Worm (Caenorhabditis elegans): ENCODE results near the gene ZK287.1.

ZK287.1 gene

DNA sequence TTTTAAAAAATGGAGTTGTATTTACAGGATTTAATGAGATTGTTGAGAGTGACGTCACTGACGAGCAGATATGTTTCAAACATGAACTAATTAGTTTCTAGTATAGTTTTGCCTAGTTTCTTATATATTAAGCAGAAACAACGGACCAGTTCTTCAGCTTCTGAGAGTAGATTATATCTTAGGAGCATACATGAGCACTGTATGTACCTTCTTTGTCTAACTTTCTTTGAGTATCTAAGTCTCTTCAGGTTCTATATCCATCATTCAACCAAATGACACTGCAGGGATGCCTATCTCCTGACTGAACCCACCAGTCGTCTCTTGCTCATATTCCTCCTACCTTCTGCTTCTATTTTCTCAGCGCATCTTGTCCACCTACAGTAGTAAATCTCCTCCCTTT, 30.2 kb downstream of the ZK287.1 start, which contains the start of gene her-1:
her-1 (plus strand) TSS at position 301 of the 400 bp plus-strand sequence.
- no peak for TF ChIP-seq aly-1 (tag; optimal IDR thresholded peaks at IDR 0.05)
- TF ChIP-seq hnd-1 (tag; optimal IDR thresholded peaks at IDR 0.05) = no peak
- no peak for TF ChIP-seq sea-1 (GFP tag; conservative IDR thresholded peaks at IDR 0.05)
- TF ChIP-seq ceh-36 (tag; optimal IDR thresholded peaks at IDR 0.05) = no peak
- no peak for TF ChIP-seq ceh-13 (GFP tag; optimal IDR thresholded peaks at IDR 0.05)
- no peak for TF ChIP-seq tbx-11 (GFP tag; IDR thresholded peaks at IDR 0.05)
- TF ChIP-seq pes-1 (GFP tag; IDR thresholded peaks at IDR 0.05) = no peak
- no peak for TF ChIP-seq tra-4 (tag; optimal IDR thresholded peaks at IDR 0.05)
- TF ChIP-seq B0310.2 (tag; optimal IDR thresholded peaks at IDR 0.05) = no peak
- TF ChIP-seq ama-1 (optimal IDR thresholded peaks at IDR 0.05) = no peak
- TF ChIP-seq tbx-37 (GFP tag; conservative IDR thresholded peaks at IDR 0.05) = no peak
- no peak for TF ChIP-seq hmg-4 (GFP tag; optimal IDR thresholded peaks at IDR 0.05)
- TF ChIP-seq hmbx-1 (tag; optimal IDR thresholded peaks at IDR 0.05) = no peak
- no peak for TF ChIP-seq ets-7 (tag; optimal IDR thresholded peaks at IDR 0.05)
- no peak for TF ChIP-seq scrt-1 (GFP tag; IDR thresholded peaks at IDR 0.05)
- no peak for TF ChIP-seq F13C5.2 (tag; optimal IDR thresholded peaks at IDR 0.05)
- no peak for TF ChIP-seq flt-1 (GFP tag; IDR thresholded peaks at IDR 0.05)

DNA sequence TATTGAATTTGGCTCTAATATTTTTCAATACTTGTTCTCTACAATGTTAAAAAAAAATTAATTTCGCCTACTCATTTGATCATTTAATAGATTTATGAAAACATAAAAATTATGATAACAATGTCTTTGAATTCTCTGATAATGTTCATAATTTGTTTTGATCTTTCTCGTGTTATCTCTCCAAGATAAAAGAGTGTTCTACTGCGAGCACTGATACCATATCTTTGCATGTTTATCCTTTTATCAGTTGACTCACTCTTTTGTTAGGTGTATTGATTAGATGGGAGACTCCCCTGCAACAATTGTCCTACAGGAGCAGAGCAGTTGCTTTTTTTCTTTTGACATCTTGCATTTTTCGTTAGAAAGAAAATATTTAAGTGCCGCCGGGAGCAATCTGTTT, 32.7 kb downstream of the ZK287.1 start:
- TF ChIP-seq ama-1 (optimal IDR thresholded peaks at IDR 0.05) (no peak), tbx-37 (GFP tag; conservative IDR thresholded peaks at IDR 0.05) (no peak), hmg-4 (GFP tag; optimal IDR thresholded peaks at IDR 0.05) (no peak), scrt-1 (GFP tag; IDR thresholded peaks at IDR 0.05) (no peak), tbx-11 (GFP tag; IDR thresholded peaks at IDR 0.05) (no peak), sea-1 (GFP tag; conservative IDR thresholded peaks at IDR 0.05) (no peak), pes-1 (GFP tag; IDR thresholded peaks at IDR 0.05) (no peak), B0310.2 (tag; optimal IDR thresholded peaks at IDR 0.05) (no peak), flt-1 (GFP tag; IDR thresholded peaks at IDR 0.05) (no peak), hmbx-1 (tag; optimal IDR thresholded peaks at IDR 0.05) (no peak), tra-4 (tag; optimal IDR thresholded peaks at IDR 0.05) (no peak), hnd-1 (tag; optimal IDR thresholded peaks at IDR 0.05) (no peak), ets-7 (tag; optimal IDR thresholded peaks at IDR 0.05) (no peak), aly-1 (tag; optimal IDR thresholded peaks at IDR 0.05) (no peak), ceh-13 (GFP tag; optimal IDR thresholded peaks at IDR 0.05) (no peak), F13C5.2 (tag; optimal IDR thresholded peaks at IDR 0.05) (no peak), ceh-36 (tag; optimal IDR thresholded peaks at IDR 0.05) (no peak)

DNA sequence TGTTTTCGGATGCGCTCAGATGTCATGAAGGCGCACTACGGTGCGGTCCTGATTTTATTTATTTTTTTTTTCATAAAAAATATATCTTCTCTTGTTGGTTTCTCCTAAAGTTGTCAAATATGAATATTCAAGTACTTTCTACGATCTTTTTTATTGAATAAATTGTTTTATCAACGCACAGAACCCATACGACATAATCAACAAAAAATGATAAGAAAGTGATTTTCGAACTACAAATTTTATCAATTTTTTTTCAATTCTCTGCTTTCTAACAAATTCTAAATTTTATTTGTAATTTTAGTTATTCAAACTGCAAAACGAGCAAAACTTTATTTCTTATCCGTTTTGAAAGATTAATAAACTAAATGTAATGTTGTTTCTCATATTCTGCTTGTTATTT, 35.4 kb downstream of the ZK287.1 start:
- TF ChIP-seq scrt-1 (GFP tag; IDR thresholded peaks at IDR 0.05) (no peak), ceh-13 (GFP tag; optimal IDR thresholded peaks at IDR 0.05) (no peak), tbx-37 (GFP tag; conservative IDR thresholded peaks at IDR 0.05) (no peak)

DNA sequence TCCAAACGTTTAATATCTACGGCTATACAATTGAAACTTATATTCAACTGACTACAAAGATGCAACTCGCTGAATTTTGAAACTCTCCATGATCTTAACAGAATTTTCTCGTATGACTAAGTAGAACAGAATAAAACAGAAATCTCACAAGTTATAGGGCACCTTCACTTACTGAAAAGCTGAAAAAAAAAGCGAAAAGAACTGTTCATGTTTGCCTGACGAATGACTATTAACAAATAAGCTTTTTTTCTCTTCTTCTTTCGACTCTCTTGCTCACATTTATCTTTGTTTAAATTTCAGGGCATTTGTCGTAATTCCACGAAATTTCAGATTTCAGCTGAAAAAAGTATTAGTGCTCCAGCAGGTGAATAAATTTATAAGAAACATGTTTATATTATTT, 36.3 kb downstream of the ZK287.1 start, which contains the start of gene xbx-6:
xbx-6 (plus strand) TSS at position 301 of the 400 bp plus-strand sequence.
- no peak for TF ChIP-seq B0310.2 (tag; optimal IDR thresholded peaks at IDR 0.05)
- no peak for TF ChIP-seq F13C5.2 (tag; optimal IDR thresholded peaks at IDR 0.05)

DNA sequence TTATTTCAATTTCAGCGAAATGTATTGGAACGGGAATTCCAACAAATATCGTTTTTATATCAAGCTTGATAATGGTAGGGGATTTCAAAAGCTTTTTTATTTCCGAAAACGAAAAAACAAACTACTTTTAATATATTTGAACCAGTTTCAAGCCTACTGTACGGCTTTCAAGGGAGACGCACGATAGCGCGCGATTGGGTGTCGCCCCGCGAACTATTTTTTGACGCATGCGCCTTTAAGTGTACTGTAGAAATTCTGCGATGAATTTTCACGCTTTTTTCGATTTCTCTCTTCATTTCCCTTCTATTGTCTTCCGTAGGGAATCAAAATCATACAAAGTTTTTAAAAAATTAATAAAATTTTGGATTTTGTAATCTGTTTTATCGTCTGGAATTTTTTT, 37.1 kb downstream of the ZK287.1 start:
- TF ChIP-seq flt-1 (GFP tag; IDR thresholded peaks at IDR 0.05) (no peak), hmbx-1 (tag; optimal IDR thresholded peaks at IDR 0.05) (no peak), ama-1 (optimal IDR thresholded peaks at IDR 0.05) (no peak), aly-1 (tag; optimal IDR thresholded peaks at IDR 0.05) (no peak), tbx-11 (GFP tag; IDR thresholded peaks at IDR 0.05) (no peak), tra-4 (tag; optimal IDR thresholded peaks at IDR 0.05) (no peak), F13C5.2 (tag; optimal IDR thresholded peaks at IDR 0.05) (no peak), hmg-4 (GFP tag; optimal IDR thresholded peaks at IDR 0.05) (no peak), ceh-13 (GFP tag; optimal IDR thresholded peaks at IDR 0.05) (no peak), tbx-37 (GFP tag; conservative IDR thresholded peaks at IDR 0.05) (no peak), ets-7 (tag; optimal IDR thresholded peaks at IDR 0.05) (no peak), scrt-1 (GFP tag; IDR thresholded peaks at IDR 0.05) (no peak), pes-1 (GFP tag; IDR thresholded peaks at IDR 0.05) (no peak), ceh-36 (tag; optimal IDR thresholded peaks at IDR 0.05) (no peak), B0310.2 (tag; optimal IDR thresholded peaks at IDR 0.05) (no peak)

DNA sequence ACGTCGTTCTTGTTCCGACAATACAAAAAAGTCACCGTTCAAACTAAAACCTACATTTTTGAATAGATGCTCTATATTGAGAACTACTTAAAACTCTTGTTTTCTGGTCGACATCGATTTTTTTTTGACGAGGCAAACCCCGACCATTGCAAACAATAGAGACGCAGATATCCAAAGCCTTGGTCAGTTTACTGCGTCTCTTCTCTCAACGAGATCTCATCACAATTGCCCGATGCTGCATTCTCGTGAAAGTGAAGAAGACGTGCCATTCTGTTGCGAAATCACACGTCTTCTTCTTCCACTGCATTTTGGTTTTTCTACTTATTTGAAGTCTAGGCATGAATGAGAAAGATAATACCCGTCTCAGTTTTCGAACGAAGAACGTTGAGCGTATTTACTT, 37.9 kb downstream of the ZK287.1 start:
- TF ChIP-seq hnd-1 (tag; optimal IDR thresholded peaks at IDR 0.05) (no peak), ceh-36 (tag; optimal IDR thresholded peaks at IDR 0.05) (no peak), aly-1 (tag; optimal IDR thresholded peaks at IDR 0.05) (no peak), hmbx-1 (tag; optimal IDR thresholded peaks at IDR 0.05) (no peak), tra-4 (tag; optimal IDR thresholded peaks at IDR 0.05) (no peak), flt-1 (GFP tag; IDR thresholded peaks at IDR 0.05) (no peak), tbx-11 (GFP tag; IDR thresholded peaks at IDR 0.05) (no peak), ceh-13 (GFP tag; optimal IDR thresholded peaks at IDR 0.05) (no peak)

DNA sequence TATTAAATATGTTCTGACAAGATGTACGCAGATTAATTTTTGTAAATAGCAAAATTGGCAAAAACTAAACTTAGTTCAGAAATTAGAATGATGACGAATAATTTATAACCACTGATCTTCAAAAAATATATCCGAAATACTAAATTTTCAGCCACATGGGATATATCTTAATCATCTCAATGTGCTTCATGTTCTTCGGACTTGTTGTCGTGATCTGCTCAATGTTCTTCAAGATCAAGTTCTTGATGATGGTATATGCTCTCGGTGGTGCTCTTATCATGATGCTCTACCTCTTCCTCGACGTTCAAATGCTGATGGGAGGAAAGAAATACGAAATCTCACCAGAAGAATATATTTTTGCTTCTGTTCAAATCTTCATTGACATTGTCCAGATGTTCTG, 40.1 kb downstream of the ZK287.1 start:
- no peak for TF ChIP-seq tbx-11 (GFP tag; IDR thresholded peaks at IDR 0.05)
- no peak for TF ChIP-seq ets-7 (tag; optimal IDR thresholded peaks at IDR 0.05)
- no peak for TF ChIP-seq flt-1 (GFP tag; IDR thresholded peaks at IDR 0.05)
- no peak for TF ChIP-seq B0310.2 (tag; optimal IDR thresholded peaks at IDR 0.05)
- no peak for TF ChIP-seq hnd-1 (tag; optimal IDR thresholded peaks at IDR 0.05)
- TF ChIP-seq tbx-37 (GFP tag; conservative IDR thresholded peaks at IDR 0.05) = no peak
- TF ChIP-seq ama-1 (optimal IDR thresholded peaks at IDR 0.05) = no peak
- TF ChIP-seq tra-4 (tag; optimal IDR thresholded peaks at IDR 0.05) = no peak
- TF ChIP-seq sea-1 (GFP tag; conservative IDR thresholded peaks at IDR 0.05) = no peak
- TF ChIP-seq scrt-1 (GFP tag; IDR thresholded peaks at IDR 0.05) = no peak
- TF ChIP-seq hmg-4 (GFP tag; optimal IDR thresholded peaks at IDR 0.05) = no peak
- no peak for TF ChIP-seq hmbx-1 (tag; optimal IDR thresholded peaks at IDR 0.05)
- TF ChIP-seq F13C5.2 (tag; optimal IDR thresholded peaks at IDR 0.05) = no peak
- no peak for TF ChIP-seq aly-1 (tag; optimal IDR thresholded peaks at IDR 0.05)
- TF ChIP-seq ceh-36 (tag; optimal IDR thresholded peaks at IDR 0.05) = no peak

DNA sequence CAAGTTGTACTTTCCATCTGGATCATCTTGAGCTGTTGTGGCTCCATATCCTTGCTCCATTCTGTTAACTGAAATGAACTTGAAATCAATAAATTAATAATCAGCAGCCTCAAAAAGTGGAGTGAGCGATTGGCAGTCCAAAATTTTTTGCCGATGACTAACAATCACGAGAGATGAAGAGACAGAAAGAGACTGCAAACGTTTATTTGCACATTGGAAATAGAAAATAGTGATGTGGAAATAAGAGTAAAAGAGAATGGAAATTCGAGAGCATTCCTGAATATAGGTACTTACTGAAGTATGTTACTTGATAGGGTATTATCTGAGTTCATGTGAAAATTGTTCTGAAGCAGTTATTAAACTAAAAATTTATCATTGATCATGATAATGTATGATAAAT, 43.3 kb downstream of the ZK287.1 start, which contains the start of gene tag-120:
tag-120 (minus strand) TSS at position 68 of the 400 bp plus-strand sequence.
- TF ChIP-seq ceh-13 (GFP tag; optimal IDR thresholded peaks at IDR 0.05) = no peak
